Fruit fly (Drosophila melanogaster): ENCODE measurements around the gene CG13675.

Gene CG13675

dm6 chr3L:8165436-8165835 is at the start of gene CG13675:
Gene CG13675 (minus strand): TSS chr3L:8165518.
- no peak for TF ChIP-seq psq (optimal IDR thresholded peaks at IDR 0.05)
- no peak for TF ChIP-seq Myc (optimal IDR thresholded peaks at IDR 0.05)
- no peak for TF ChIP-seq insv (optimal IDR thresholded peaks at IDR 0.05)
- no peak for TF ChIP-seq ttk (optimal IDR thresholded peaks at IDR 0.05)
- TF ChIP-seq Sin3A (optimal IDR thresholded peaks at IDR 0.05), result no peak
- TF ChIP-seq h (optimal IDR thresholded peaks at IDR 0.05), result no peak

- TF ChIP-seq Myc (optimal IDR thresholded peaks at IDR 0.05), result no peak
- no peak for TF ChIP-seq ttk (optimal IDR thresholded peaks at IDR 0.05)
- no peak for TF ChIP-seq Sin3A (optimal IDR thresholded peaks at IDR 0.05)
- no peak for TF ChIP-seq psq (optimal IDR thresholded peaks at IDR 0.05)
- TF ChIP-seq insv (optimal IDR thresholded peaks at IDR 0.05), result no peak
- TF ChIP-seq h (optimal IDR thresholded peaks at IDR 0.05), result no peak
These were observed 49.7 kb upstream of the CG13675 start, which contains the start of gene CG8012 for dm6 chr3L:8214980-8215379. Gene CG8012 (plus strand): TSS chr3L:8215280.

dm6 chr3L:8211590-8211989 is 46.3 kb upstream of the CG13675 start, which contains the start of gene CG8006:
Gene CG8006 (plus strand): TSS chr3L:8211890.
- no peak for TF ChIP-seq h (optimal IDR thresholded peaks at IDR 0.05)
- no peak for TF ChIP-seq Myc (optimal IDR thresholded peaks at IDR 0.05)
- TF ChIP-seq ttk (optimal IDR thresholded peaks at IDR 0.05), result no peak
- TF ChIP-seq insv (optimal IDR thresholded peaks at IDR 0.05), result no peak
- no peak for TF ChIP-seq psq (optimal IDR thresholded peaks at IDR 0.05)
- TF ChIP-seq Sin3A (optimal IDR thresholded peaks at IDR 0.05), result no peak

dm6 chr3L:8210596-8210995 is 45.3 kb upstream of the CG13675 start, which contains the start of gene tut:
Gene tut (minus strand): TSS chr3L:8210743.
- no peak for TF ChIP-seq ttk (optimal IDR thresholded peaks at IDR 0.05)
- TF ChIP-seq insv (optimal IDR thresholded peaks at IDR 0.05), result no peak
- no peak for TF ChIP-seq h (optimal IDR thresholded peaks at IDR 0.05)
- no peak for TF ChIP-seq psq (optimal IDR thresholded peaks at IDR 0.05)
- no peak for TF ChIP-seq Myc (optimal IDR thresholded peaks at IDR 0.05)
- no peak for TF ChIP-seq Sin3A (optimal IDR thresholded peaks at IDR 0.05)

dm6 chr3L:8202317-8202842 is 37.1 kb upstream of the CG13675 start, which contains the start of the genes CG7366 and CG13679:
Gene CG7366 (minus strand): TSS chr3L:8202417.
Gene CG13679 (plus strand): TSS chr3L:8202792.
- TF ChIP-seq psq (optimal IDR thresholded peaks at IDR 0.05) (no peak), Sin3A (optimal IDR thresholded peaks at IDR 0.05) (no peak), ttk (optimal IDR thresholded peaks at IDR 0.05) (no peak), insv (optimal IDR thresholded peaks at IDR 0.05) (no peak), h (optimal IDR thresholded peaks at IDR 0.05) (no peak), Myc (optimal IDR thresholded peaks at IDR 0.05) (no peak)

- TF ChIP-seq Sin3A (optimal IDR thresholded peaks at IDR 0.05) (no peak), Myc (optimal IDR thresholded peaks at IDR 0.05) (no peak)
These were observed 32.5 kb upstream of the CG13675 start, which contains the start of the genes UbcE2M and Dhps for dm6 chr3L:8197779-8198279. Gene UbcE2M (minus strand): TSS chr3L:8197987. Gene Dhps (plus strand): TSS chr3L:8198207.

- TF ChIP-seq psq (optimal IDR thresholded peaks at IDR 0.05), result no peak
- no peak for TF ChIP-seq Sin3A (optimal IDR thresholded peaks at IDR 0.05)
- TF ChIP-seq ttk (optimal IDR thresholded peaks at IDR 0.05), result no peak
- no peak for TF ChIP-seq insv (optimal IDR thresholded peaks at IDR 0.05)
- TF ChIP-seq h (optimal IDR thresholded peaks at IDR 0.05), result no peak
- no peak for TF ChIP-seq Myc (optimal IDR thresholded peaks at IDR 0.05)
These were observed 27.7 kb upstream of the CG13675 start, which contains the start of gene CG7387 for dm6 chr3L:8193016-8193415. Gene CG7387 (minus strand): TSS chr3L:8193116.

- no peak for TF ChIP-seq Sin3A (optimal IDR thresholded peaks at IDR 0.05)
- no peak for TF ChIP-seq Myc (optimal IDR thresholded peaks at IDR 0.05)
- TF ChIP-seq ttk (optimal IDR thresholded peaks at IDR 0.05), result no peak
- TF ChIP-seq insv (optimal IDR thresholded peaks at IDR 0.05), result no peak
- TF ChIP-seq h (optimal IDR thresholded peaks at IDR 0.05), result no peak
- no peak for TF ChIP-seq psq (optimal IDR thresholded peaks at IDR 0.05)
These were observed 25.8 kb upstream of the CG13675 start, which contains the start of gene MED24 for dm6 chr3L:8191042-8191613. Gene MED24 (plus strand): TSS chr3L:8191270.

- TF ChIP-seq Sin3A (optimal IDR thresholded peaks at IDR 0.05) (no peak), h (optimal IDR thresholded peaks at IDR 0.05) (no peak), ttk (optimal IDR thresholded peaks at IDR 0.05) (no peak), Myc (optimal IDR thresholded peaks at IDR 0.05) (no peak), psq (optimal IDR thresholded peaks at IDR 0.05) (no peak), insv (optimal IDR thresholded peaks at IDR 0.05) (no peak)
These were observed 23.9 kb upstream of the CG13675 start for dm6 chr3L:8189234-8189633.

dm6 chr3L:8187397-8187811 is 22.1 kb upstream of the CG13675 start:
- TF ChIP-seq Myc (optimal IDR thresholded peaks at IDR 0.05), result no peak
- TF ChIP-seq psq (optimal IDR thresholded peaks at IDR 0.05), result no peak
- no peak for TF ChIP-seq Sin3A (optimal IDR thresholded peaks at IDR 0.05)
- no peak for TF ChIP-seq h (optimal IDR thresholded peaks at IDR 0.05)
- TF ChIP-seq ttk (optimal IDR thresholded peaks at IDR 0.05), result no peak
- no peak for TF ChIP-seq insv (optimal IDR thresholded peaks at IDR 0.05)

dm6 chr3L:8186627-8187396 is 21.5 kb upstream of the CG13675 start, which contains the start of the genes ERR and Atg18a:
Gene ERR (minus strand): TSS chr3L:8186671.
Gene Atg18a (plus strand): TSS chr3L:8186857.
- TF ChIP-seq Myc (optimal IDR thresholded peaks at IDR 0.05) (no peak), insv (optimal IDR thresholded peaks at IDR 0.05) (no peak), ttk (optimal IDR thresholded peaks at IDR 0.05) (no peak), h (optimal IDR thresholded peaks at IDR 0.05) (no peak), psq (optimal IDR thresholded peaks at IDR 0.05) (no peak)
